Worm (Caenorhabditis elegans): ENCODE measurements around the gene C12D5.9.
A peak's percentile ranks its signal among the peaks of the same experiment; 100 is the strongest.

The C12D5.9 gene

DNA sequence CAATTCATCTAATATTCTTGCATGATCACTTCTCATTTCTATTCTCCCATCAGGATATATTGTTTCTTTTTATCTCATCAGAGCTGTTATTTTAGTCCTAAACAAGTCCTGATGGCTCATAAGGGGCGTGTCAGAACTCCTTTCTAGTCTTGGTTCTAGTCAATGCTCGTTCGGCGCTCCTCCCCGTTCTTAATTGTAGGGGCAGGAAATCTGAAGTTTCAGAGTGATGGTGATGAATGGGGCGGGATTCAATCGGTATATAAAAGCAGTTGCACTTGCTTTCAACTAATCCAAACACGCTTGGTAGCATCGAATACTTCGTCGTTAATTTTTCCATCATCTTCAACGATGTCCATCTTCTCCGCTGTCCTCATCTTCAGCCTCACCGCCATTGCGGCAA, 17.5 kb downstream of the C12D5.9 start, which contains the start of gene C12D5.4:
C12D5.4 (plus strand) TSS at position 301 of the 400 bp plus-strand sequence.
- TF ChIP-seq hlh-13 (GFP tag; optimal IDR thresholded peaks at IDR 0.05) (no peak), dve-1 (tag; optimal IDR thresholded peaks at IDR 0.05) (no peak), fax-1 (tag; optimal IDR thresholded peaks at IDR 0.05) (no peak), ahr-1 (tag; optimal IDR thresholded peaks at IDR 0.05) (no peak), C08G9.2 (tag; optimal IDR thresholded peaks at IDR 0.05) (no peak), ceh-22 (tag; optimal IDR thresholded peaks at IDR 0.05) (no peak), C38D4.7 (GFP tag; optimal IDR thresholded peaks at IDR 0.05) (no peak), unc-42 (tag; optimal IDR thresholded peaks at IDR 0.05) (no peak), pag-3 (tag; optimal IDR thresholded peaks at IDR 0.05; ENCODE audit: borderline replicate concordance) (no peak), pat-9 (tag; optimal IDR thresholded peaks at IDR 0.05) (no peak), ttx-3 (tag; optimal IDR thresholded peaks at IDR 0.05) (no peak), odd-2 (tag; optimal IDR thresholded peaks at IDR 0.05) (no peak), ref-2 (tag; optimal IDR thresholded peaks at IDR 0.05) (no peak), mec-3 (tag; optimal IDR thresholded peaks at IDR 0.05; ENCODE audit: borderline replicate concordance) (no peak)

ce11 chrV:7667940-7668339, 21.8 kb downstream of the C12D5.9 start, which contains the start of gene C12D5.5:
Gene C12D5.5 (plus strand): TSS chrV:7668240.
- TF ChIP-seq dve-1 (tag; optimal IDR thresholded peaks at IDR 0.05): no peak

DNA sequence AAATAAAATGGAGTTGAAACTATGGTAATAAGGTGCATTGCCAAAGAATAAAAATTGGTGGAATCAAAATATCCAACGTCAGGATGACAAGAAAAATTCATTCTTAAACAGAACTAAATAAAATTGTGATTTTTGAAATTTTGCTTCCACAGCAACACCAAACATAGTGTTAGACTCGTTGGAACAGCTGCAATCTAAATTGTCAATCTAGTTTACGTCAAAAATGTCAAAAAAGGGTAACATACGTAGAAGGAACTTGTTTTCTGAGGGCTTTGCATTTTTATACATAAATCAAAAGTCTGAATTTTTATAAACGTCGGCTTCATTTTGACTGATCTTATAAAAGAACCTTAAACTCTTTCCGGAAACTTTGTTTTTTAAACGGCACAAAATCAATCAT, 36.2 kb downstream of the C12D5.9 start, which contains the start of gene srh-200:
srh-200 (minus strand) TSS at position 101 of the 400 bp plus-strand sequence.
- TF ChIP-seq pax-1 (tag; optimal IDR thresholded peaks at IDR 0.05): no peak
- no peak for TF ChIP-seq hlh-8 (tag; optimal IDR thresholded peaks at IDR 0.05)
- no peak for TF ChIP-seq ttx-3 (tag; optimal IDR thresholded peaks at IDR 0.05)
- TF ChIP-seq gmeb-2 (tag; optimal IDR thresholded peaks at IDR 0.05): no peak
- TF ChIP-seq fkh-10 (GFP tag; optimal IDR thresholded peaks at IDR 0.05): no peak
- no peak for TF ChIP-seq ama-1 (optimal IDR thresholded peaks at IDR 0.05)
- TF ChIP-seq odd-2 (tag; optimal IDR thresholded peaks at IDR 0.05): no peak
- TF ChIP-seq mec-3 (tag; optimal IDR thresholded peaks at IDR 0.05; ENCODE audit: borderline replicate concordance): no peak

- TF ChIP-seq hlh-13 (GFP tag; optimal IDR thresholded peaks at IDR 0.05) (no peak), ets-4 (tag; optimal IDR thresholded peaks at IDR 0.05) (no peak), ahr-1 (tag; optimal IDR thresholded peaks at IDR 0.05) (no peak), ceh-6 (GFP tag; optimal IDR thresholded peaks at IDR 0.05) (no peak), gmeb-2 (tag; optimal IDR thresholded peaks at IDR 0.05) (no peak), ceh-2 (tag; optimal IDR thresholded peaks at IDR 0.05) (no peak), odd-2 (tag; optimal IDR thresholded peaks at IDR 0.05) (no peak), ceh-22 (tag; optimal IDR thresholded peaks at IDR 0.05) (no peak), ceh-18 (tag; optimal IDR thresholded peaks at IDR 0.05) (no peak), ama-1 (optimal IDR thresholded peaks at IDR 0.05) (no peak), ceh-34 (tag; optimal IDR thresholded peaks at IDR 0.05) (no peak), fkh-10 (GFP tag; optimal IDR thresholded peaks at IDR 0.05) (no peak), ceh-45 (GFP tag; IDR thresholded peaks at IDR 0.05) (no peak), npax-4 (tag; optimal IDR thresholded peaks at IDR 0.05) (no peak)
These were observed 38.0 kb downstream of the C12D5.9 start, which contains the start of gene srh-234 for ce11 chrV:7651757-7652156. Gene srh-234 (minus strand): TSS chrV:7651857.

- TF ChIP-seq ama-1 (optimal IDR thresholded peaks at IDR 0.05): no peak
- no peak for TF ChIP-seq ceh-45 (GFP tag; IDR thresholded peaks at IDR 0.05)
- no peak for TF ChIP-seq ceh-31 (tag; optimal IDR thresholded peaks at IDR 0.05)
- TF ChIP-seq ahr-1 (tag; optimal IDR thresholded peaks at IDR 0.05): no peak
- TF ChIP-seq pax-1 (tag; optimal IDR thresholded peaks at IDR 0.05): no peak
- no peak for TF ChIP-seq ref-2 (tag; optimal IDR thresholded peaks at IDR 0.05)
- no peak for TF ChIP-seq nhr-232 (tag; optimal IDR thresholded peaks at IDR 0.05)
- no peak for TF ChIP-seq C08G9.2 (tag; optimal IDR thresholded peaks at IDR 0.05)
- TF ChIP-seq ztf-16 (tag; optimal IDR thresholded peaks at IDR 0.05): no peak
These were observed 39.8 kb downstream of the C12D5.9 start for ce11 chrV:7649963-7650362.

DNA sequence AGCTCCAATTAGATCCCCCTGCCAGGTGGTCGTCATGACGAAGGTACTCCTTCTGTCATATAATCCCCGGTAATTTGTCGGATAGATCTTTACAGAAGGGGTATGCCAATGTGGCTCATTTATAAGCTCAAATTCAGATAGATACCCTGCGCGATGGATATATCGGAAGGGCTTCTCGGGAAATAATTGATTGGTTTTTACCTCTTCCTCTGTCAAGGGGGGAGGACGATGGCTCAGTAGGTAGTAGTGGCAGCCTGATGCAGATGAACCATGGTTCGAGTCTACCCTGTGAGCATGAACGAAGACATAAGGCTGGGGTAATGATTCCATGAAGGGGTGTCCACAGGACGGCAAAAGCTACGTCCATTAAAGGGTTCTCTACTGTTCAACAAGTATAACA, 42.6 kb downstream of the C12D5.9 start:
- TF ChIP-seq nfya-1 (tag; optimal IDR thresholded peaks at IDR 0.05) (no peak), sdc-2 (tag; optimal IDR thresholded peaks at IDR 0.05) (peak; percentile 95)

All from whole organism, late embryonic.